Worm (Caenorhabditis elegans) whole organism, L4 larva: ENCODE measurements around the gene F07C6.3.
A peak's percentile ranks its signal among the peaks of the same experiment; 100 is the strongest.

Source experiments
- D1046.2 ChIP-seq: fragments of 200-800 bp; sonication (Bioruptor generic); IDR thresholded peaks from 2 replicates; pipeline ENCODE4 v1.3.6; 2022; ENCODE audit warnings: missing genetic modification characterization, missing compliant biosample characterization
- T20F7.1 ChIP-seq: fragments of 200-800 bp; sonication (Bioruptor generic); optimal IDR thresholded peaks from 2 replicates; lab custom pipeline; 2018; ENCODE audit warnings: mild to moderate bottlenecking, missing genetic modification characterization, missing compliant biosample characterization
- Y5F2A.4 ChIP-seq: fragments of 200-800 bp; sonication (Bioruptor generic); optimal IDR thresholded peaks from 2 replicates; lab custom pipeline; 2018; ENCODE audit warnings: mild to moderate bottlenecking, missing genetic modification characterization, missing compliant biosample characterization
- Y75B8A.6 ChIP-seq: fragments of 200-800 bp; sonication (Bioruptor generic); IDR thresholded peaks from 2 replicates; pipeline ENCODE4 v1.3.6; 2022; ENCODE audit warnings: missing genetic modification reagents, missing genetic modification characterization, missing compliant biosample characterization
- ZK337.2 ChIP-seq: fragments of 200-800 bp; sonication (Bioruptor generic); IDR thresholded peaks from 2 replicates; pipeline ENCODE4 v1.3.6; 2022; ENCODE audit warnings: missing genetic modification reagents, missing genetic modification characterization, missing compliant biosample characterization
- aha-1 ChIP-seq: fragments of 150-350 bp; peaks from one replicate; lab custom pipeline; 2014; ENCODE audit warnings: missing biosample characterization, missing genetic modification characterization
- ceh-20 ChIP-seq: fragments of 200-800 bp; sonication (Bioruptor generic); IDR thresholded peaks from 2 replicates; pipeline ENCODE4 v1.3.6; 2022; ENCODE audit warnings: missing genetic modification reagents, missing genetic modification characterization, missing compliant biosample characterization
- ces-1 ChIP-seq: fragments of 150-350 bp; sonication (generic microtip); optimal IDR thresholded peaks from 4 replicates; lab custom pipeline; 2014; ENCODE audit warnings: missing biosample characterization, missing genetic modification reagents, missing genetic modification characterization
- ctbp-1 ChIP-seq: fragments of 200-800 bp; sonication (Bioruptor generic); IDR thresholded peaks from 2 replicates; pipeline ENCODE4 v1.3.6; 2022; ENCODE audit warnings: missing genetic modification reagents, missing genetic modification characterization, missing compliant biosample characterization
- daf-12 ChIP-seq: fragments of 150-350 bp; optimal IDR thresholded peaks from 2 replicates; lab custom pipeline; 2014; ENCODE audit warnings: missing biosample characterization, missing genetic modification reagents, missing genetic modification characterization
- dmd-6 ChIP-seq: fragments of 200-800 bp; sonication (Bioruptor generic); IDR thresholded peaks from 2 replicates; pipeline ENCODE4 v1.3.6; 2022; ENCODE audit warnings: missing genetic modification reagents, missing genetic modification characterization, missing compliant biosample characterization
- dmd-8 ChIP-seq: fragments of 200-800 bp; sonication (Bioruptor generic); IDR thresholded peaks from 2 replicates; pipeline ENCODE4 v1.3.6; 2022; ENCODE audit warnings: missing genetic modification characterization, missing compliant biosample characterization
- dve-1 ChIP-seq: sonication (generic microtip); optimal IDR thresholded peaks from 2 replicates; lab custom pipeline; 2017; ENCODE audit warnings: antibody characterized with exemption, mild to moderate bottlenecking, missing genetic modification characterization, missing compliant biosample characterization; ENCODE audit not compliant: insufficient read depth
- egl-27 ChIP-seq: sonication (generic microtip); optimal IDR thresholded peaks from 3 replicates; lab custom pipeline; 2017; ENCODE audit warnings: missing biosample characterization, missing genetic modification reagents, missing genetic modification characterization
- egl-43 ChIP-seq: fragments of 200-800 bp; sonication (Bioruptor generic); IDR thresholded peaks from 2 replicates; pipeline ENCODE4 v1.3.6; 2022; ENCODE audit warnings: missing genetic modification reagents, missing genetic modification characterization, missing compliant biosample characterization
- gei-8 ChIP-seq: fragments of 200-800 bp; sonication (Bioruptor generic); optimal IDR thresholded peaks from 2 replicates; lab custom pipeline; 2018; ENCODE audit warnings: mild to moderate bottlenecking, missing genetic modification characterization, missing compliant biosample characterization
- hif-1 ChIP-seq, 2 experiments: sonication (generic microtip); optimal IDR thresholded peaks; 2 replicates each; lab custom pipeline; 2016 to 2017; ENCODE audit warnings: missing compliant biosample characterization in 2 of 2, missing genetic modification characterization in 2 of 2, missing genetic modification reagents in 2 of 2, missing genotype in 2 of 2, mild to moderate bottlenecking in 1 of 2
- hlh-11 ChIP-seq: fragments of 200-800 bp; sonication (Bioruptor generic); optimal IDR thresholded peaks from 2 replicates; lab custom pipeline; 2018; ENCODE audit warnings: mild to moderate bottlenecking, missing genetic modification characterization, missing compliant biosample characterization
- hlh-30 ChIP-seq: sonication (generic microtip); optimal IDR thresholded peaks from 2 replicates; lab custom pipeline; 2017; ENCODE audit warnings: antibody characterized with exemption, mild to moderate bottlenecking, missing genetic modification characterization, missing compliant biosample characterization; ENCODE audit not compliant: insufficient read depth
- jun-1 ChIP-seq: fragments of 150-350 bp; optimal IDR thresholded peaks from 2 replicates; lab custom pipeline; 2014; ENCODE audit warnings: missing biosample characterization, missing genetic modification reagents, missing genetic modification characterization
- lim-7 ChIP-seq: fragments of 200-800 bp; sonication (Bioruptor generic); IDR thresholded peaks from 2 replicates; pipeline ENCODE4 v1.3.6; 2022; ENCODE audit warnings: missing genetic modification characterization, missing compliant biosample characterization
- lin-1 ChIP-seq: fragments of 200-800 bp; sonication (Bioruptor generic); IDR thresholded peaks from 2 replicates; pipeline ENCODE4 v1.3.6; 2022; ENCODE audit warnings: missing genetic modification reagents, missing genetic modification characterization, missing compliant biosample characterization
- lin-15B ChIP-seq: fragments of 150-350 bp; sonication (generic microtip); optimal IDR thresholded peaks from 3 replicates; lab custom pipeline; 2014; ENCODE audit warnings: missing biosample characterization, missing genetic modification characterization
- lin-39 ChIP-seq: fragments of 150-350 bp; optimal IDR thresholded peaks from 2 replicates; lab custom pipeline; 2014; ENCODE audit warnings: missing biosample characterization, missing genetic modification reagents, missing genetic modification characterization
- lsy-2 ChIP-seq, 2 experiments: fragments of 150-350 bp in 1 of 2; sonication (generic microtip) in 1 of 2; optimal IDR thresholded peaks; 2 replicates each; lab custom pipeline; 2014 to 2017; ENCODE audit warnings: missing biosample characterization in 2 of 2, missing genetic modification characterization in 2 of 2
- madf-9 ChIP-seq: fragments of 200-800 bp; sonication (Bioruptor generic); conservative IDR thresholded peaks from 2 replicates; pipeline ENCODE4 v1.3.6; 2022; ENCODE audit warnings: missing genetic modification reagents, missing genetic modification characterization, missing compliant biosample characterization
- mdl-1 ChIP-seq, 2 experiments: fragments of 150-350 bp in 1 of 2; sonication (generic microtip) in 1 of 2; optimal IDR thresholded peaks; 2 replicates each; lab custom pipeline; 2014 to 2017; ENCODE audit warnings: missing biosample characterization in 2 of 2, missing genetic modification characterization in 2 of 2
- mdt-29 ChIP-seq: fragments of 200-800 bp; sonication (Bioruptor generic); IDR thresholded peaks from 2 replicates; pipeline ENCODE4 v1.3.6; 2022; ENCODE audit warnings: missing genetic modification reagents, missing genetic modification characterization, missing compliant biosample characterization
- mes-2 ChIP-seq: sonication (generic microtip); optimal IDR thresholded peaks from 2 replicates; lab custom pipeline; 2016; ENCODE audit warnings: missing genotype, mild to moderate bottlenecking, missing genetic modification characterization, missing compliant biosample characterization; ENCODE audit not compliant: poor library complexity, severe bottlenecking
- mxl-2 ChIP-seq: fragments of 200-800 bp; sonication (Bioruptor generic); conservative IDR thresholded peaks from 2 replicates; pipeline ENCODE4 v1.3.6; 2022; ENCODE audit warnings: missing genetic modification reagents, missing genetic modification characterization, missing compliant biosample characterization
- nhr-102 ChIP-seq: sonication (generic microtip); optimal IDR thresholded peaks from 2 replicates; lab custom pipeline; 2016; ENCODE audit warnings: mild to moderate bottlenecking, missing genetic modification characterization, moderate library complexity, missing compliant biosample characterization
- nhr-11 ChIP-seq: fragments of 150-350 bp; optimal IDR thresholded peaks from 2 replicates; lab custom pipeline; 2014; ENCODE audit warnings: missing biosample characterization, missing genetic modification characterization
- nhr-111 ChIP-seq: fragments of 200-800 bp; sonication (Bioruptor generic); optimal IDR thresholded peaks from 2 replicates; lab custom pipeline; 2018; ENCODE audit warnings: mild to moderate bottlenecking, missing genetic modification characterization, missing compliant biosample characterization
- nhr-25 ChIP-seq: sonication (generic microtip); optimal IDR thresholded peaks from 2 replicates; lab custom pipeline; 2017; ENCODE audit warnings: missing genetic modification characterization, mild to moderate bottlenecking, missing compliant biosample characterization, antibody characterized with exemption, moderate library complexity, borderline replicate concordance; ENCODE audit not compliant: insufficient read depth
- nhr-41 ChIP-seq: fragments of 200-800 bp; sonication (Bioruptor generic); IDR thresholded peaks from 2 replicates; pipeline ENCODE4 v1.3.6; 2022; ENCODE audit warnings: missing genetic modification reagents, missing genetic modification characterization, missing compliant biosample characterization
- nhr-48 ChIP-seq: sonication (generic microtip); optimal IDR thresholded peaks from 2 replicates; lab custom pipeline; 2016; ENCODE audit warnings: mild to moderate bottlenecking, missing genetic modification characterization, missing compliant biosample characterization
- nhr-6 ChIP-seq: fragments of 150-350 bp; optimal IDR thresholded peaks from 2 replicates; lab custom pipeline; 2014; ENCODE audit warnings: missing biosample characterization, missing genetic modification characterization
- pha-4 ChIP-seq, 2 experiments: fragments of 150-350 bp in 1 of 2; fragments of 200-800 bp in 1 of 2; sonication (Bioruptor generic) in 1 of 2; IDR thresholded peaks in 1 of 2; optimal IDR thresholded peaks in 1 of 2; 2 replicates each; pipeline versions ENCODE4 v1.3.6 to Lab custom; 2014 to 2022; ENCODE audit warnings: missing genetic modification characterization in 2 of 2, missing genetic modification reagents in 2 of 2, missing biosample characterization in 1 of 2, missing compliant biosample characterization in 1 of 2
- php-3 ChIP-seq: fragments of 200-800 bp; sonication (Bioruptor generic); IDR thresholded peaks from 2 replicates; pipeline ENCODE4 v1.3.6; 2022; ENCODE audit warnings: missing genetic modification reagents, missing genetic modification characterization, missing compliant biosample characterization
- saeg-2 ChIP-seq: fragments of 200-800 bp; sonication (Bioruptor generic); IDR thresholded peaks from 2 replicates; pipeline ENCODE4 v1.3.6; 2022; ENCODE audit warnings: missing genetic modification reagents, missing genetic modification characterization, missing compliant biosample characterization
- sdz-12 ChIP-seq: fragments of 200-800 bp; sonication (Bioruptor generic); optimal IDR thresholded peaks from 2 replicates; lab custom pipeline; 2018; ENCODE audit warnings: mild to moderate bottlenecking, missing genetic modification characterization, missing compliant biosample characterization
- skn-1 ChIP-seq: fragments of 150-350 bp; optimal IDR thresholded peaks from 2 replicates; lab custom pipeline; 2014; ENCODE audit warnings: missing biosample characterization, missing genetic modification characterization
- snpc-4 ChIP-seq: fragments of 150-350 bp; optimal IDR thresholded peaks from 2 replicates; lab custom pipeline; 2014; ENCODE audit warnings: missing biosample characterization, missing genetic modification characterization
- spr-1 ChIP-seq: sonication (generic microtip); optimal IDR thresholded peaks from 2 replicates; lab custom pipeline; 2016; ENCODE audit warnings: mild to moderate bottlenecking, missing genetic modification characterization, missing compliant biosample characterization
- tra-1 ChIP-seq: fragments of 200-800 bp; sonication (Bioruptor generic); IDR thresholded peaks from 2 replicates; pipeline ENCODE4 v1.3.6; 2022; ENCODE audit warnings: missing genetic modification reagents, missing genetic modification characterization, missing compliant biosample characterization
- unc-130 ChIP-seq: sonication (generic microtip); optimal IDR thresholded peaks from 2 replicates; lab custom pipeline; 2016; ENCODE audit warnings: missing genetic modification reagents, missing genetic modification characterization, missing compliant biosample characterization
- unc-62 ChIP-seq, 3 experiments: fragments of 150-350 bp in 1 of 3; sonication (generic microtip); optimal IDR thresholded peaks in 2 of 3; peaks in 1 of 3; 1 replicate in 1 of 3; 2 replicates in 2 of 3; lab custom pipeline; 2014 to 2017; ENCODE audit warnings: missing biosample characterization in 3 of 3, missing genetic modification characterization in 3 of 3, missing genetic modification reagents in 3 of 3, missing genotype in 1 of 3
- zfp-2 ChIP-seq: sonication (generic microtip); optimal IDR thresholded peaks from 2 replicates; lab custom pipeline; 2016; ENCODE audit warnings: mild to moderate bottlenecking, missing genetic modification characterization, missing compliant biosample characterization
- zip-2 ChIP-seq: fragments of 150-350 bp; optimal IDR thresholded peaks from 2 replicates; lab custom pipeline; 2014; ENCODE audit warnings: missing biosample characterization, missing genetic modification characterization

F07C6.3 gene

ce11 chrIV:12835363-12835762 lies 46.3 kb downstream of the F07C6.3 start:
- TF ChIP-seq gei-8 (no peak), nhr-6 (tag; lab: Kevin White, UChicago) (peak; percentile 2), lin-15B (tag; lab: Kevin White, UChicago) (no peak), lin-39 (tag; lab: Kevin White, UChicago) (no peak), daf-12 (tag; lab: Kevin White, UChicago) (no peak), saeg-2 (GFP tag; lab: Robert Waterston, UW) (no peak), egl-43 (GFP tag; lab: Robert Waterston, UW) (no peak), aha-1 (peak; percentile 81), ceh-20 (GFP tag; lab: Robert Waterston, UW) (0 out of 2 replicates have a peak, but pooled peaks have one; percentile 11), mdt-29 (no peak), nhr-111 (GFP tag; lab: Kevin White, UChicago) (no peak), nhr-41 (GFP tag; lab: Robert Waterston, UW) (no peak), spr-1 (tag; lab: Kevin White, UChicago) (no peak), tra-1 (peak; percentile 69; the same call in 1 of the 2 replicates), mdl-1 (tag; optimal IDR thresholded peaks at IDR 0.05; lab: Kevin White, UChicago) (no peak), unc-62 (GFP tag; optimal IDR thresholded peaks at IDR 0.05 in 1 of 2; lab: Kevin White, UChicago) (no peak), unc-62 (tag; optimal IDR thresholded peaks at IDR 0.05; lab: Kevin White, UChicago) (no peak), lsy-2 (tag; optimal IDR thresholded peaks at IDR 0.05; lab: Kevin White, UChicago) (no peak), zip-2 (tag; lab: Kevin White, UChicago) (no peak), mes-2 (tag; lab: Kevin White, UChicago) (peak; percentile 2), hif-1 (tag; optimal IDR thresholded peaks at IDR 0.05; lab: Kevin White, UChicago) (no peak), Y75B8A.6 (no peak), mxl-2 (GFP tag; lab: Robert Waterston, UW) (no peak), Y5F2A.4 (no peak), ZK337.2 (GFP tag; lab: Robert Waterston, UW) (no peak), madf-9 (GFP tag; lab: Robert Waterston, UW) (no peak), nhr-11 (tag; lab: Kevin White, UChicago) (no peak), nhr-102 (tag; lab: Kevin White, UChicago) (no peak), nhr-48 (tag; lab: Kevin White, UChicago) (peak; percentile 29), skn-1 (tag; lab: Kevin White, UChicago) (no peak), hlh-30 (tag; lab: Kevin White, UChicago) (peak; percentile 9), D1046.2 (GFP tag; lab: Robert Waterston, UW) (no peak), lim-7 (GFP tag; lab: Robert Waterston, UW) (no peak), zfp-2 (tag; lab: Kevin White, UChicago) (no peak), snpc-4 (no peak), ctbp-1 (GFP tag; lab: Robert Waterston, UW) (no peak), dmd-6 (peak; percentile 96), egl-27 (tag; lab: Kevin White, UChicago) (no peak), dve-1 (tag; lab: Kevin White, UChicago) (peak; percentile 56), jun-1 (tag; lab: Kevin White, UChicago) (no peak), T20F7.1 (GFP tag; lab: Kevin White, UChicago) (no peak), ces-1 (no peak), pha-4 (GFP tag; IDR thresholded peaks at IDR 0.05; lab: Robert Waterston, UW) (peak; percentile 49; the same call in 1 of the 2 replicates), pha-4 (tag; optimal IDR thresholded peaks at IDR 0.05; lab: Kevin White, UChicago) (no peak), hlh-11 (peak; percentile 6), nhr-25 (tag; lab: Kevin White, UChicago) (no peak), dmd-8 (GFP tag; lab: Robert Waterston, UW) (no peak), unc-130 (GFP tag; lab: Kevin White, UChicago) (no peak), lin-1 (GFP tag; lab: Robert Waterston, UW) (0 out of 2 replicates have a peak, but pooled peaks have one; percentile 34), sdz-12 (GFP tag; lab: Kevin White, UChicago) (no peak), php-3 (GFP tag; lab: Robert Waterston, UW) (no peak)
